Worm (Caenorhabditis elegans) whole organism, L4 larva: ENCODE data around the gene nhr-35.

Experiments
- D1046.2 ChIP-seq: fragments of 200-800 bp; sonication (Bioruptor generic); IDR thresholded peaks from 2 replicates; pipeline ENCODE4 v1.3.6; 2022; ENCODE audit warnings: missing genetic modification characterization, missing compliant biosample characterization
- F10B5.3 ChIP-seq: sonication (generic microtip); optimal IDR thresholded peaks from 2 replicates; lab custom pipeline; 2016; ENCODE audit warnings: mild to moderate bottlenecking, missing genetic modification characterization, missing compliant biosample characterization
- F26F4.8 ChIP-seq: fragments of 200-800 bp; sonication (Bioruptor generic); conservative IDR thresholded peaks from 2 replicates; pipeline ENCODE4 v1.3.6; 2022; ENCODE audit warnings: missing genetic modification characterization, missing compliant biosample characterization
- F37D6.2 ChIP-seq: sonication (generic microtip); optimal IDR thresholded peaks from 2 replicates; lab custom pipeline; 2016; ENCODE audit warnings: mild to moderate bottlenecking, missing genetic modification characterization, missing compliant biosample characterization
- T20F7.1 ChIP-seq: fragments of 200-800 bp; sonication (Bioruptor generic); optimal IDR thresholded peaks from 2 replicates; lab custom pipeline; 2018; ENCODE audit warnings: mild to moderate bottlenecking, missing genetic modification characterization, missing compliant biosample characterization
- Y75B8A.6 ChIP-seq: fragments of 200-800 bp; sonication (Bioruptor generic); IDR thresholded peaks from 2 replicates; pipeline ENCODE4 v1.3.6; 2022; ENCODE audit warnings: missing genetic modification reagents, missing genetic modification characterization, missing compliant biosample characterization
- ZK337.2 ChIP-seq: fragments of 200-800 bp; sonication (Bioruptor generic); IDR thresholded peaks from 2 replicates; pipeline ENCODE4 v1.3.6; 2022; ENCODE audit warnings: missing genetic modification reagents, missing genetic modification characterization, missing compliant biosample characterization
- ZK546.5 ChIP-seq, 2 experiments: sonication (generic microtip); optimal IDR thresholded peaks; 2 replicates each; lab custom pipeline; 2017; ENCODE audit warnings: missing biosample characterization in 2 of 2, missing genetic modification characterization in 2 of 2
- aha-1 ChIP-seq: fragments of 150-350 bp; peaks from one replicate; lab custom pipeline; 2014; ENCODE audit warnings: missing biosample characterization, missing genetic modification characterization
- ama-1 ChIP-seq: fragments of 150-350 bp; optimal IDR thresholded peaks from 2 replicates; lab custom pipeline; 2014; ENCODE audit warnings: inconsistent platforms, mixed read lengths
- arid-1 ChIP-seq: fragments of 200-800 bp; sonication (Bioruptor generic); conservative IDR thresholded peaks from 2 replicates; pipeline ENCODE4 v1.3.6; 2022; ENCODE audit warnings: missing genetic modification reagents, missing genetic modification characterization, missing compliant biosample characterization
- attf-4 ChIP-seq: sonication (generic microtip); optimal IDR thresholded peaks from 3 replicates; lab custom pipeline; 2017; ENCODE audit warnings: missing biosample characterization, missing genetic modification characterization
- ceh-28 ChIP-seq: fragments of 150-350 bp; optimal IDR thresholded peaks from 2 replicates; lab custom pipeline; 2014; ENCODE audit warnings: missing biosample characterization, missing genetic modification reagents, missing genetic modification characterization
- ceh-44 ChIP-seq: fragments of 200-800 bp; sonication (Bioruptor generic); IDR thresholded peaks from 2 replicates; pipeline ENCODE4 v1.3.6; 2022; ENCODE audit warnings: missing genetic modification reagents, missing genetic modification characterization, missing compliant biosample characterization
- ceh-62 ChIP-seq: sonication (generic microtip); optimal IDR thresholded peaks from 2 replicates; lab custom pipeline; 2017; ENCODE audit warnings: missing biosample characterization, missing genetic modification characterization
- ceh-82 ChIP-seq: sonication (generic microtip); optimal IDR thresholded peaks from 2 replicates; lab custom pipeline; 2017; ENCODE audit warnings: missing biosample characterization, missing genetic modification characterization
- ces-1 ChIP-seq: fragments of 150-350 bp; sonication (generic microtip); optimal IDR thresholded peaks from 4 replicates; lab custom pipeline; 2014; ENCODE audit warnings: missing biosample characterization, missing genetic modification reagents, missing genetic modification characterization
- daf-12 ChIP-seq: fragments of 150-350 bp; optimal IDR thresholded peaks from 2 replicates; lab custom pipeline; 2014; ENCODE audit warnings: missing biosample characterization, missing genetic modification reagents, missing genetic modification characterization
- daf-16 ChIP-seq, 3 experiments: sonication (generic microtip); optimal IDR thresholded peaks; 2 replicates each; lab custom pipeline; 2016 to 2017; ENCODE audit warnings: missing genetic modification characterization in 3 of 3, missing genetic modification reagents in 3 of 3, mild to moderate bottlenecking in 2 of 3, missing compliant biosample characterization in 2 of 3, missing biosample characterization in 1 of 3, moderate library complexity in 1 of 3
- fkh-10 ChIP-seq: fragments of 150-350 bp; optimal IDR thresholded peaks from 2 replicates; lab custom pipeline; 2014; ENCODE audit warnings: missing biosample characterization, missing genetic modification reagents, missing genetic modification characterization
- gei-8 ChIP-seq: fragments of 200-800 bp; sonication (Bioruptor generic); optimal IDR thresholded peaks from 2 replicates; lab custom pipeline; 2018; ENCODE audit warnings: mild to moderate bottlenecking, missing genetic modification characterization, missing compliant biosample characterization
- hlh-11 ChIP-seq: fragments of 200-800 bp; sonication (Bioruptor generic); optimal IDR thresholded peaks from 2 replicates; lab custom pipeline; 2018; ENCODE audit warnings: mild to moderate bottlenecking, missing genetic modification characterization, missing compliant biosample characterization
- hmg-1.1 ChIP-seq: fragments of 200-800 bp; sonication (Bioruptor generic); IDR thresholded peaks from 2 replicates; pipeline ENCODE4 v1.3.6; 2022; ENCODE audit warnings: missing genetic modification reagents, missing genetic modification characterization, missing compliant biosample characterization
- jun-1 ChIP-seq: fragments of 150-350 bp; optimal IDR thresholded peaks from 2 replicates; lab custom pipeline; 2014; ENCODE audit warnings: missing biosample characterization, missing genetic modification reagents, missing genetic modification characterization
- lim-7 ChIP-seq: fragments of 200-800 bp; sonication (Bioruptor generic); IDR thresholded peaks from 2 replicates; pipeline ENCODE4 v1.3.6; 2022; ENCODE audit warnings: missing genetic modification characterization, missing compliant biosample characterization
- lin-1 ChIP-seq: fragments of 200-800 bp; sonication (Bioruptor generic); IDR thresholded peaks from 2 replicates; pipeline ENCODE4 v1.3.6; 2022; ENCODE audit warnings: missing genetic modification reagents, missing genetic modification characterization, missing compliant biosample characterization
- lin-29 ChIP-seq: fragments of 200-800 bp; sonication (Bioruptor generic); IDR thresholded peaks from 2 replicates; pipeline ENCODE4 v1.3.6; 2022; ENCODE audit warnings: missing genetic modification reagents, missing genetic modification characterization, missing compliant biosample characterization
- lin-39 ChIP-seq: fragments of 150-350 bp; optimal IDR thresholded peaks from 2 replicates; lab custom pipeline; 2014; ENCODE audit warnings: missing biosample characterization, missing genetic modification reagents, missing genetic modification characterization
- lsy-2 ChIP-seq, 2 experiments: fragments of 150-350 bp in 1 of 2; sonication (generic microtip) in 1 of 2; optimal IDR thresholded peaks; 2 replicates each; lab custom pipeline; 2014 to 2017; ENCODE audit warnings: missing biosample characterization in 2 of 2, missing genetic modification characterization in 2 of 2
- madf-9 ChIP-seq: fragments of 200-800 bp; sonication (Bioruptor generic); conservative IDR thresholded peaks from 2 replicates; pipeline ENCODE4 v1.3.6; 2022; ENCODE audit warnings: missing genetic modification reagents, missing genetic modification characterization, missing compliant biosample characterization
- mdl-1 ChIP-seq, 2 experiments: fragments of 150-350 bp in 1 of 2; sonication (generic microtip) in 1 of 2; optimal IDR thresholded peaks; 2 replicates each; lab custom pipeline; 2014 to 2017; ENCODE audit warnings: missing biosample characterization in 2 of 2, missing genetic modification characterization in 2 of 2
- mdt-29 ChIP-seq: fragments of 200-800 bp; sonication (Bioruptor generic); IDR thresholded peaks from 2 replicates; pipeline ENCODE4 v1.3.6; 2022; ENCODE audit warnings: missing genetic modification reagents, missing genetic modification characterization, missing compliant biosample characterization
- mes-2 ChIP-seq: sonication (generic microtip); optimal IDR thresholded peaks from 2 replicates; lab custom pipeline; 2016; ENCODE audit warnings: missing genotype, mild to moderate bottlenecking, missing genetic modification characterization, missing compliant biosample characterization; ENCODE audit not compliant: poor library complexity, severe bottlenecking
- mxl-2 ChIP-seq: fragments of 200-800 bp; sonication (Bioruptor generic); conservative IDR thresholded peaks from 2 replicates; pipeline ENCODE4 v1.3.6; 2022; ENCODE audit warnings: missing genetic modification reagents, missing genetic modification characterization, missing compliant biosample characterization
- nhr-28 ChIP-seq: fragments of 150-350 bp; optimal IDR thresholded peaks from 2 replicates; lab custom pipeline; 2014; ENCODE audit warnings: missing biosample characterization, missing genetic modification characterization
- nhr-41 ChIP-seq: fragments of 200-800 bp; sonication (Bioruptor generic); IDR thresholded peaks from 2 replicates; pipeline ENCODE4 v1.3.6; 2022; ENCODE audit warnings: missing genetic modification reagents, missing genetic modification characterization, missing compliant biosample characterization
- nhr-6 ChIP-seq: fragments of 150-350 bp; optimal IDR thresholded peaks from 2 replicates; lab custom pipeline; 2014; ENCODE audit warnings: missing biosample characterization, missing genetic modification characterization
- nhr-76 ChIP-seq: fragments of 150-350 bp; optimal IDR thresholded peaks from 2 replicates; lab custom pipeline; 2014; ENCODE audit warnings: missing biosample characterization, missing genetic modification characterization
- pqm-1 ChIP-seq: sonication (generic microtip); optimal IDR thresholded peaks from 2 replicates; lab custom pipeline; 2017; ENCODE audit warnings: missing biosample characterization, missing genetic modification characterization
- rbr-2 ChIP-seq: sonication (generic microtip); optimal IDR thresholded peaks from 2 replicates; lab custom pipeline; 2016; ENCODE audit warnings: missing genotype, missing genetic modification characterization, missing compliant biosample characterization
- saeg-2 ChIP-seq: fragments of 200-800 bp; sonication (Bioruptor generic); IDR thresholded peaks from 2 replicates; pipeline ENCODE4 v1.3.6; 2022; ENCODE audit warnings: missing genetic modification reagents, missing genetic modification characterization, missing compliant biosample characterization
- sdz-12 ChIP-seq: fragments of 200-800 bp; sonication (Bioruptor generic); optimal IDR thresholded peaks from 2 replicates; lab custom pipeline; 2018; ENCODE audit warnings: mild to moderate bottlenecking, missing genetic modification characterization, missing compliant biosample characterization
- set-16 ChIP-seq: fragments of 200-800 bp; sonication (Bioruptor generic); IDR thresholded peaks from 2 replicates; pipeline ENCODE4 v1.3.6; 2022; ENCODE audit warnings: missing genetic modification reagents, missing genetic modification characterization, missing compliant biosample characterization
- skn-1 ChIP-seq: fragments of 150-350 bp; optimal IDR thresholded peaks from 2 replicates; lab custom pipeline; 2014; ENCODE audit warnings: missing biosample characterization, missing genetic modification characterization
- snpc-1.2 ChIP-seq: fragments of 200-800 bp; sonication (Bioruptor generic); IDR thresholded peaks from 2 replicates; pipeline ENCODE4 v1.3.6; 2022; ENCODE audit warnings: missing genetic modification reagents, missing genetic modification characterization, missing compliant biosample characterization
- spr-1 ChIP-seq: sonication (generic microtip); optimal IDR thresholded peaks from 2 replicates; lab custom pipeline; 2016; ENCODE audit warnings: mild to moderate bottlenecking, missing genetic modification characterization, missing compliant biosample characterization
- spr-3 ChIP-seq: fragments of 200-800 bp; sonication (Bioruptor generic); optimal IDR thresholded peaks from 2 replicates; lab custom pipeline; 2018; ENCODE audit warnings: mild to moderate bottlenecking, missing genetic modification characterization, missing compliant biosample characterization
- tag-97 ChIP-seq: fragments of 200-800 bp; sonication (Bioruptor generic); IDR thresholded peaks from 2 replicates; pipeline ENCODE4 v1.3.6; 2022; ENCODE audit warnings: missing genetic modification characterization, missing compliant biosample characterization
- unc-130 ChIP-seq: sonication (generic microtip); optimal IDR thresholded peaks from 2 replicates; lab custom pipeline; 2016; ENCODE audit warnings: missing genetic modification reagents, missing genetic modification characterization, missing compliant biosample characterization
- vab-7 ChIP-seq: fragments of 200-800 bp; sonication (Bioruptor generic); IDR thresholded peaks from 2 replicates; pipeline ENCODE4 v1.3.6; 2022; ENCODE audit warnings: missing genetic modification reagents, missing genetic modification characterization, missing compliant biosample characterization
- zip-11 ChIP-seq: fragments of 200-800 bp; sonication (Bioruptor generic); IDR thresholded peaks from 2 replicates; pipeline ENCODE4 v1.3.6; 2022; ENCODE audit warnings: missing genetic modification characterization, missing compliant biosample characterization
- ztf-7 ChIP-seq: fragments of 150-350 bp; optimal IDR thresholded peaks from 2 replicates; lab custom pipeline; 2014; ENCODE audit warnings: missing biosample characterization, missing genetic modification characterization

The nhr-35 gene

ce11 chrX:4530426-4531044, 2.0 kb upstream of the nhr-35 start (continued):
- no peak for TF ChIP-seq nhr-76 (tag; lab: Kevin White, UChicago)
- peak in 1 of 2 experiments; percentile 65 for TF ChIP-seq mdl-1 (tag; optimal IDR thresholded peaks at IDR 0.05; lab: Kevin White, UChicago)
- TF ChIP-seq lin-39 (tag; lab: Kevin White, UChicago): no peak
- TF ChIP-seq F37D6.2 (tag; lab: Kevin White, UChicago): no peak
- no peak for TF ChIP-seq zip-11 (GFP tag; lab: Robert Waterston, UW)
- no peak for TF ChIP-seq gei-8 (GFP tag; lab: Kevin White, UChicago)
- no peak for TF ChIP-seq sdz-12 (GFP tag; lab: Kevin White, UChicago)
- no peak for TF ChIP-seq ceh-62 (tag; lab: Kevin White, UChicago)
- peak; percentile 78 for TF ChIP-seq pqm-1 (tag; lab: Kevin White, UChicago)
- TF ChIP-seq ceh-82 (tag; lab: Kevin White, UChicago): no peak
- TF ChIP-seq aha-1 (tag; lab: Kevin White, UChicago): peak; percentile 75
- TF ChIP-seq rbr-2 (tag; lab: Kevin White, UChicago): no peak
- no peak for TF ChIP-seq Y75B8A.6 (GFP tag; lab: Robert Waterston, UW)
- TF ChIP-seq ztf-7 (tag; lab: Kevin White, UChicago): no peak
- TF ChIP-seq lim-7 (GFP tag; lab: Robert Waterston, UW): no peak
- no peak for TF ChIP-seq spr-1 (tag; lab: Kevin White, UChicago)
- TF ChIP-seq lin-1 (GFP tag; lab: Robert Waterston, UW): no peak
- no peak for TF ChIP-seq daf-12 (tag; lab: Kevin White, UChicago)
- no peak for TF ChIP-seq F26F4.8
- TF ChIP-seq T20F7.1 (GFP tag; lab: Kevin White, UChicago): no peak
- no peak for TF ChIP-seq spr-3
- TF ChIP-seq saeg-2: no peak
- TF ChIP-seq vab-7 (GFP tag; lab: Robert Waterston, UW): no peak
- TF ChIP-seq set-16: no peak
- no peak for TF ChIP-seq attf-4 (tag; lab: Kevin White, UChicago)
- peak; percentile 71; the same call in 1 of the 2 replicates for TF ChIP-seq mxl-2
- peak; percentile 59 for TF ChIP-seq hlh-11 (tag; lab: Kevin White, UChicago)
- TF ChIP-seq tag-97 (GFP tag; lab: Robert Waterston, UW): no peak
- TF ChIP-seq ZK337.2 (GFP tag; lab: Robert Waterston, UW): no peak
- TF ChIP-seq ces-1 (GFP tag; lab: Kevin White, UChicago): no peak
- no peak for TF ChIP-seq daf-16 (GFP tag; optimal IDR thresholded peaks at IDR 0.05; lab: Kevin White, UChicago)
- TF ChIP-seq daf-16 (tag; optimal IDR thresholded peaks at IDR 0.05; lab: Kevin White, UChicago): peak; percentile 43
- TF ChIP-seq lin-29 (GFP tag; lab: Robert Waterston, UW): no peak
- no peak for TF ChIP-seq mdt-29
- no peak for TF ChIP-seq madf-9
- no peak for TF ChIP-seq snpc-1.2 (GFP tag; lab: Robert Waterston, UW)
- TF ChIP-seq ZK546.5 (tag; optimal IDR thresholded peaks at IDR 0.05; lab: Kevin White, UChicago): no peak
- TF ChIP-seq D1046.2 (GFP tag; lab: Robert Waterston, UW): no peak
- no peak for TF ChIP-seq F10B5.3 (tag; lab: Kevin White, UChicago)
- peak in 1 of 2 experiments; percentile 20 for TF ChIP-seq lsy-2 (tag; optimal IDR thresholded peaks at IDR 0.05; lab: Kevin White, UChicago)
- TF ChIP-seq arid-1 (GFP tag; lab: Robert Waterston, UW): no peak
- no peak for TF ChIP-seq nhr-6
- no peak for TF ChIP-seq ama-1 (lab: Kevin White, UChicago)
- no peak for TF ChIP-seq jun-1 (tag; lab: Kevin White, UChicago)
- TF ChIP-seq unc-130 (GFP tag; lab: Kevin White, UChicago): no peak
- peak; percentile 75 for TF ChIP-seq nhr-28 (tag; lab: Kevin White, UChicago)
- no peak for TF ChIP-seq ceh-28 (tag; lab: Kevin White, UChicago)
- no peak for TF ChIP-seq fkh-10 (GFP tag; lab: Kevin White, UChicago)
- TF ChIP-seq hmg-1.1 (GFP tag; lab: Robert Waterston, UW): no peak
- no peak for TF ChIP-seq skn-1
- no peak for TF ChIP-seq ceh-44 (GFP tag; lab: Robert Waterston, UW)
- no peak for TF ChIP-seq nhr-41
- TF ChIP-seq mes-2: no peak
